Worm (Caenorhabditis elegans) whole organism, midembryonic: Measurements from ENCODE around the gene C12D8.21.

ENCODE experiments used
- cog-1 ChIP-seq: sonication (generic microtip); optimal IDR thresholded peaks from 2 replicates; lab custom pipeline; 2016; ENCODE audit warnings: missing genetic modification characterization, missing compliant biosample characterization
- flt-1 ChIP-seq: fragments of 200-800 bp; sonication (Bioruptor generic); IDR thresholded peaks from 2 replicates; pipeline ENCODE4 v1.3.6; 2022; ENCODE audit warnings: missing genetic modification characterization, missing compliant biosample characterization
- ref-1 ChIP-seq: fragments of 200-800 bp; sonication (Bioruptor generic); conservative IDR thresholded peaks from 2 replicates; pipeline ENCODE4 v1.3.6; 2022; ENCODE audit warnings: missing genetic modification reagents, missing genetic modification characterization, missing compliant biosample characterization

- TF ChIP-seq ref-1 (no peak), flt-1 (GFP tag; lab: Robert Waterston, UW) (no peak), cog-1 (tag; lab: Kevin White, UChicago) (no peak)
Observed at ce11 chrV:10210244-10210643, 30.7 kb downstream of the C12D8.21 start, which contains the start of gene tftc-3.
